Fruit fly (Drosophila melanogaster): ENCODE measurements around the gene to.
A peak's percentile ranks its signal among the peaks of the same experiment; 100 is the strongest.

Gene to

dm6 chr3R:25249145-25250141 is 9.5 kb downstream of the to start, which contains the start of gene Nup358 (continued):
- no peak for TF ChIP-seq Nf-YB (GFP tag; optimal IDR thresholded peaks at IDR 0.05)
- no peak for TF ChIP-seq gem (tag; optimal IDR thresholded peaks at IDR 0.05)
- no peak for TF ChIP-seq btn (GFP tag; optimal IDR thresholded peaks at IDR 0.05)
- no peak for TF ChIP-seq Atf6 (GFP tag; IDR thresholded peaks at IDR 0.05)
- no peak for TF ChIP-seq CG11398 (GFP tag; optimal IDR thresholded peaks at IDR 0.05)
- TF ChIP-seq CG18476 (GFP tag; optimal IDR thresholded peaks at IDR 0.05), result no peak
- TF ChIP-seq CG3163 (GFP tag; optimal IDR thresholded peaks at IDR 0.05), result no peak
- TF ChIP-seq Optix (GFP tag; IDR thresholded peaks at IDR 0.05), result no peak
- peak; percentile 98 for TF ChIP-seq CG34224 (GFP tag; IDR thresholded peaks at IDR 0.05; ENCODE audit: partially characterized antibody)
- TF ChIP-seq Dek (tag; optimal IDR thresholded peaks at IDR 0.05), result no peak
- peak; percentile 8 for TF ChIP-seq CG7928 (GFP tag; optimal IDR thresholded peaks at IDR 0.05)
- TF ChIP-seq en (GFP tag; optimal IDR thresholded peaks at IDR 0.05), result no peak
- TF ChIP-seq exex (tag; optimal IDR thresholded peaks at IDR 0.05), result no peak
- TF ChIP-seq YL-1 (GFP tag; optimal IDR thresholded peaks at IDR 0.05), result peak; percentile 34
- peak; percentile 74 for TF ChIP-seq E2f2 (GFP tag; IDR thresholded peaks at IDR 0.05)
- no peak for TF ChIP-seq CG4820 (GFP tag; optimal IDR thresholded peaks at IDR 0.05)
- TF ChIP-seq CG6813 (GFP tag; optimal IDR thresholded peaks at IDR 0.05), result no peak
- no peak for TF ChIP-seq Hmx (GFP tag; optimal IDR thresholded peaks at IDR 0.05)
- no peak for TF ChIP-seq CG33213 (GFP tag; optimal IDR thresholded peaks at IDR 0.05)
- no peak for TF ChIP-seq CG17359 (tag; optimal IDR thresholded peaks at IDR 0.05)
- no peak for TF ChIP-seq CG2875 (GFP tag; optimal IDR thresholded peaks at IDR 0.05)
- no peak for TF ChIP-seq Jarid2 (GFP tag; optimal IDR thresholded peaks at IDR 0.05)
- no peak for TF ChIP-seq Gug (GFP tag; IDR thresholded peaks at IDR 0.05)
- no peak for TF ChIP-seq Fer3 (tag; optimal IDR thresholded peaks at IDR 0.05)
- TF ChIP-seq luna (GFP tag; optimal IDR thresholded peaks at IDR 0.05), result no peak
- no peak for TF ChIP-seq CG7987 (GFP tag; optimal IDR thresholded peaks at IDR 0.05)
- TF ChIP-seq CG3838 (GFP tag; optimal IDR thresholded peaks at IDR 0.05), result no peak
- TF ChIP-seq CG13123 (GFP tag; optimal IDR thresholded peaks at IDR 0.05), result no peak
- TF ChIP-seq CG31365 (tag; optimal IDR thresholded peaks at IDR 0.05), result no peak
- TF ChIP-seq lmd (GFP tag; IDR thresholded peaks at IDR 0.05), result no peak
- TF ChIP-seq hbn (GFP tag; IDR thresholded peaks at IDR 0.05; ENCODE audit: partially characterized antibody), result peak; percentile 97
- TF ChIP-seq ftz-f1 (GFP tag; optimal IDR thresholded peaks at IDR 0.05), result no peak
- no peak for TF ChIP-seq Hr51 (GFP tag; optimal IDR thresholded peaks at IDR 0.05)
- TF ChIP-seq CG4854 (GFP tag; optimal IDR thresholded peaks at IDR 0.05), result no peak
- TF ChIP-seq mld (GFP tag; IDR thresholded peaks at IDR 0.05; ENCODE audit: partially characterized antibody), result peak; percentile 97
- TF ChIP-seq Dfd (GFP tag; optimal IDR thresholded peaks at IDR 0.05), result no peak
- TF ChIP-seq CG3995 (GFP tag; optimal IDR thresholded peaks at IDR 0.05), result peak; percentile 53
- no peak for TF ChIP-seq yki (optimal IDR thresholded peaks at IDR 0.05)
- no peak for TF ChIP-seq slou (GFP tag; optimal IDR thresholded peaks at IDR 0.05)
- no peak for TF ChIP-seq Bdp1 (GFP tag; optimal IDR thresholded peaks at IDR 0.05)
- TF ChIP-seq CG2120 (GFP tag; optimal IDR thresholded peaks at IDR 0.05), result no peak
- TF ChIP-seq CG42726 (GFP tag; IDR thresholded peaks at IDR 0.05; ENCODE audit: partially characterized antibody), result peak; percentile 99
- no peak for TF ChIP-seq Lhr (GFP tag; optimal IDR thresholded peaks at IDR 0.05)
- TF ChIP-seq Ptx1 (GFP tag; IDR thresholded peaks at IDR 0.05), result no peak
- TF ChIP-seq unc-4 (GFP tag; IDR thresholded peaks at IDR 0.05; ENCODE audit: partially characterized antibody), result peak; percentile 96
- no peak for TF ChIP-seq Dip2 (GFP tag; IDR thresholded peaks at IDR 0.05)
- no peak for TF ChIP-seq Ets65A (GFP tag)
- peak; percentile 55 for TF ChIP-seq B-H2 (GFP tag; optimal IDR thresholded peaks at IDR 0.05)
- no peak for TF ChIP-seq twi (tag; optimal IDR thresholded peaks at IDR 0.05)

Measured in whole organism, embryonic.